Fruit fly (Drosophila melanogaster) whole organism: Measurements from ENCODE around the gene vilya.

Experiments
- CG8478 ChIP-seq: fragments of >200 bp; optimal IDR thresholded peaks from 2 replicates; lab custom pipeline; 2018; ENCODE audit warnings: inconsistent platforms
- Dll ChIP-seq: fragments of >200 bp; optimal IDR thresholded peaks from 2 replicates; lab custom pipeline; 2017
- EcR ChIP-seq, 2 experiments: fragments of >200 bp; optimal IDR thresholded peaks; 2 replicates each; lab custom pipeline; 2017; ENCODE audit warnings: missing biosample characterization in 2 of 2, missing genetic modification characterization in 2 of 2, missing genetic modification reagents in 2 of 2
- pan ChIP-seq: fragments of >200 bp; optimal IDR thresholded peaks from 2 replicates; lab custom pipeline; 2017

dm6 chrX:2698064-2698894 is 28.2 kb upstream of the vilya start, which contains the start of the genes Spg7 and Lint-O:
- TF ChIP-seq pan (lab: Kevin White, UChicago) (no peak), Dll (lab: Kevin White, UChicago) (no peak), CG8478 (lab: Kevin White, UChicago) (no peak), EcR (GFP tag; optimal IDR thresholded peaks at IDR 0.05; lab: Kevin White, UChicago) (no peak)
